Worm (Caenorhabditis elegans): ENCODE measurements around the gene acn-1.

Gene acn-1

DNA sequence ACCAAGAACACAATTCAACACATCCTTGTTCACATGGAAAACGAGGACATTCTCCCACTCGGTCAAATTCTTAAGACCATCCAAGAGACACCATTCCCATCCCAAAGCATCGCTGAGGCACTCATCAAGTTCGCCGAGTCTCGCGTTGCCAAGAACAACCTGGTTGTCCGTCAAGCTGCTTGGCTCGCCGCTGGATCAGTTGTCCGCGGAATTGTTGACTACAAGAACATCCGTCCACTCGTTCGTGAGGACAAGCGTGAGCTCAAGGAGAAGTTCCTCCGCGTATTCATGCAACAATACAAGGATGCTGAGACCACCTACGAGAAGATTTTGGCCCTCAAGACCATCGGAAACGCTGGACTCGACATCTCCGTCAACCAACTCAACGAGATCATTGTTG lies 5.5 kb upstream of the acn-1 start:
- TF ChIP-seq blmp-1 (tag; optimal IDR thresholded peaks at IDR 0.05) (no peak), sptf-1 (tag; optimal IDR thresholded peaks at IDR 0.05) (no peak), elt-2 (tag; optimal IDR thresholded peaks at IDR 0.05) (no peak), vab-15 (tag; optimal IDR thresholded peaks at IDR 0.05) (no peak), xbp-1 (tag; optimal IDR thresholded peaks at IDR 0.05) (no peak), unc-62 (GFP tag; optimal IDR thresholded peaks at IDR 0.05) (no peak), pag-3 (tag; optimal IDR thresholded peaks at IDR 0.05; ENCODE audit: borderline replicate concordance, insufficient read depth) (no peak), sox-4 (tag; optimal IDR thresholded peaks at IDR 0.05) (no peak), alr-1 (tag; optimal IDR thresholded peaks at IDR 0.05; ENCODE audit: borderline replicate concordance) (no peak), jun-1 (tag; optimal IDR thresholded peaks at IDR 0.05) (no peak)

DNA sequence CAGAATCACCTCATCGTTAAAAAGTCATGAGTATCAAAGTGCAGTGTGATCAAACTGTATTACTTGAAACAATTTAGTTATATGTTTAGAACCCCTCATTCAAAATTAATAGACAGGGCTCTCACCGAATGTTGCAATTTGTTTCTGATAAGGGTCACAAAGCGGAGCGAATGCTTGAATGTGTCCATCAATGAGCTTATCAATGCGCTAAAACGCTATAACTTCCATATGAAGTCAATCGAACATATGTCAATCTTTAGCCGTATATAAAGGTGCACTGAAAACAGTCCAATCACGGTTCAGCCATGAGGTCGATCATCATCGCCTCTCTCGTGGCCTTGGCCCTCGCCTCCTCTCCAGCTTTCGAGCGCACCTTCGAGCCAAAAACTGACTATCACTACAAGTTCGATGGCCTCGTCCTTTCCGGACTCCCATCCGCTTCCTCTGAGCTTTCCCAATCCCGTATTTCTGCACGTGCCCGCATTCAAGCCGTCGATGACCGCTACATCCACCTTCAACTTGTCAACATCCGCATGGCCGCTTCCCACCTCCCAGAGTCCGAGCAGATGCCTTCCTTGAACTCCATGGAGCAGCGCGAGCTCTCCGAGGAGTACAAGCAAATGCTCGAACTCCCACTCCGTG lies 4.0 kb upstream of the acn-1 start, which contains the start of gene vit-2:
Gene vit-2, plus strand, starts transcription at position 305 of the 642 bp plus-strand sequence.
- TF ChIP-seq F16B12.6 (tag; optimal IDR thresholded peaks at IDR 0.05) (no peak), sox-4 (tag; optimal IDR thresholded peaks at IDR 0.05) (no peak), nhr-85 (tag) (no peak), ets-5 (GFP tag; IDR thresholded peaks at IDR 0.05) (0 out of 2 replicates have a peak, but pooled peaks have one; percentile 16), pag-3 (tag; optimal IDR thresholded peaks at IDR 0.05; ENCODE audit: borderline replicate concordance, insufficient read depth) (no peak), sup-37 (GFP tag; optimal IDR thresholded peaks at IDR 0.05) (no peak)

- TF ChIP-seq lin-15B (tag; optimal IDR thresholded peaks at IDR 0.05) = no peak
- peak; percentile 98 for TF ChIP-seq blmp-1 (tag; optimal IDR thresholded peaks at IDR 0.05)
- no peak for TF ChIP-seq fos-1 (tag; optimal IDR thresholded peaks at IDR 0.05)
- no peak for TF ChIP-seq efl-1 (optimal IDR thresholded peaks at IDR 0.05)
- TF ChIP-seq efl-1 (GFP tag; optimal IDR thresholded peaks at IDR 0.05 in 1 of 2) = no peak
These were observed 2.1 kb upstream of the acn-1 start for ce11 chrX:5098935-5099334.

- TF ChIP-seq elt-3 (tag; optimal IDR thresholded peaks at IDR 0.05) (no peak), mdl-1 (tag; optimal IDR thresholded peaks at IDR 0.05) (no peak), egl-27 (tag; optimal IDR thresholded peaks at IDR 0.05) (no peak), mab-9 (GFP tag; IDR thresholded peaks at IDR 0.05) (no peak), xbp-1 (tag; optimal IDR thresholded peaks at IDR 0.05) (no peak), jun-1 (tag; optimal IDR thresholded peaks at IDR 0.05) (no peak), isw-1 (GFP tag; IDR thresholded peaks at IDR 0.05) (no peak), rnt-1 (tag; optimal IDR thresholded peaks at IDR 0.05) (no peak), lir-3 (tag; optimal IDR thresholded peaks at IDR 0.05; ENCODE audit: poor library complexity) (no peak), ceh-82 (tag; optimal IDR thresholded peaks at IDR 0.05) (no peak), unc-98 (GFP tag; IDR thresholded peaks at IDR 0.05) (no peak), grh-1 (GFP tag; IDR thresholded peaks at IDR 0.05) (no peak), pag-3 (tag; optimal IDR thresholded peaks at IDR 0.05; ENCODE audit: borderline replicate concordance, insufficient read depth) (no peak), lin-35 (GFP tag; optimal IDR thresholded peaks at IDR 0.05) (no peak), sox-4 (tag; optimal IDR thresholded peaks at IDR 0.05) (no peak)
These were observed 2.9 kb downstream of the acn-1 start for ce11 chrX:5093997-5094396.

DNA sequence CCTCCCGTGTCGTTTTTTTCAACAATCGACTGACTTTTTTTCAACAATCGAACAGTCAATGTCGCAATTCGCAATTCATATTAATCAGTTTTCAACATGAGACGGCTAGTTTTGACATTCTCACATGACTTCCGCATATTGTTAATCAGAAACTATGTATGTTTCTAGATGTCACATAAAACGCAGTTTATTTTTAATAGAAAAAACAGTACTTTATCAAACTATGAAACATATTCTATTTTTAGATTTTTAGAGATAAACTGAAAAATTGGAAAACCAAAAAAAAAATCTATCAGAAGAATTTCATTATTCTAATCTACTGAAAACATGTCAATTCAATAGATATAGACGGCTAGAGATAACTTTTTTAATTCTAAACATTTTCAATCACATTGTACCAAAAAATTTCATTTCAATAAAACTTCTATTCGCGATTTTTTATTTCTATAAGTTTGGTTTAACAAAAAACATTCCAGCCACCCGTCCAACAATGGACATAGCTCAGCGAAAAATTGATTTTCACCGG lies 9.4 kb downstream of the acn-1 start, which contains the start of gene pnk-4:
Gene pnk-4, plus strand, starts transcription at position 476 of the 526 bp plus-strand sequence.
- no peak for TF ChIP-seq unc-98 (GFP tag; IDR thresholded peaks at IDR 0.05)
- no peak for TF ChIP-seq sox-4 (tag; optimal IDR thresholded peaks at IDR 0.05)
- TF ChIP-seq lin-35 (GFP tag; optimal IDR thresholded peaks at IDR 0.05) = peak in 1 of 2 experiments; percentile 15
- no peak for TF ChIP-seq irx-1 (tag; optimal IDR thresholded peaks at IDR 0.05)

ce11 chrX:5086212-5086611 lies 10.7 kb downstream of the acn-1 start:
- TF ChIP-seq swsn-7 (tag; optimal IDR thresholded peaks at IDR 0.05) = peak; percentile 12
- peak; percentile 6 for TF ChIP-seq rnt-1 (tag; optimal IDR thresholded peaks at IDR 0.05)
- TF ChIP-seq lin-35 (GFP tag; optimal IDR thresholded peaks at IDR 0.05) = peak in 1 of 2 experiments; percentile 4
- peak in 1 of 2 experiments; percentile 21 for TF ChIP-seq lsy-2 (tag; optimal IDR thresholded peaks at IDR 0.05)
- TF ChIP-seq aly-2 (tag; optimal IDR thresholded peaks at IDR 0.05) = no peak
- TF ChIP-seq lin-14 (GFP tag; optimal IDR thresholded peaks at IDR 0.05) = peak; percentile 49
- no peak for TF ChIP-seq fkh-10 (GFP tag; optimal IDR thresholded peaks at IDR 0.05)

Data from whole organism, L1 larva.